Fruit fly (Drosophila melanogaster): Measurements from ENCODE around the gene CG9592.

The CG9592 gene

DNA sequence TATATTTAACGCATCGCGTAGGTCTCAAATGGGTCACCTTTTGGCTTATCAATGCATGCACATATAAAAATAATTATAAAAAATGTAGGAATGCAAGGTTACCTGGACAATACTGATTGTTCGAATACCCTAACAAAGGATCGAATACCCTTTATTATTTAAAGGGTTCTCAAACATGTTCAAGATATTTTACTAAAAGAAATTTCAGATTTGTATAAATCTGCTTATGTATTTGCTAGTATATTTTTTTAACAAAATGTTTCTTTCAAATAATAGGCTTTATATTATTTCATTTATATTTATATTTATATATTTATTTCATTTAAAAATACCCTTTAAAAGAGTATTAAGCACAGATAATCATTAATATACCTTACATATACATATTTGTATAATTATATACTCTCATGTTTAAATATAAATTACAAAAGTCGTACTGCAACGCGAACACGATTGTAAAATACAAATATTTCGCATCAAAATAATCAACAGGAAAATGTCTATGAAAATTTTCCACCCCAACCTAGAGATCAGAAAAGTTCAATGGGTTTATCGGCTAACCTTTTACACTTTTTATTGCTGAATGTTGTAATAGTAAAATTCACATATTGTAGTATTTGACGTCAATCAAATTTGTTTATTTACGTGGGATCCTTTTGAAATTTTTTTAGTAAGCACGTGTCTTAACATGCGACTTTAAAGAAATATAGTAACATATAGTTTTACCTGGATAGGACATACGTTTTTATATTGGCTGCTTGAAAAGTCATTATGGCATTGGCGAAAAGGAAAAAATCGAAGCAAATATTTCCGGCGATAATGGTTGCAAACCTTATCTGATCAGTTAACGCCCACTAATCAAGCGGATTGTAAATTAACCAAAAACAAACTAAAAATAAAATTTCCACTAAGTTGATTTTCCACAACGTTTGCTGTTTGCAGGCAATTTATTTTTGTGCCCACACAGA, 39.4 kb downstream of the CG9592 start:
- no peak for TF ChIP-seq CG17802 (tag; optimal IDR thresholded peaks at IDR 0.05)
- no peak for TF ChIP-seq cg (GFP tag; optimal IDR thresholded peaks at IDR 0.05)
- TF ChIP-seq Oaz (GFP tag; IDR thresholded peaks at IDR 0.05): no peak
- TF ChIP-seq CG12744 (GFP tag; optimal IDR thresholded peaks at IDR 0.05): no peak
- TF ChIP-seq D19A (tag; optimal IDR thresholded peaks at IDR 0.05): peak; percentile 59
- no peak for TF ChIP-seq amos (GFP tag; IDR thresholded peaks at IDR 0.05; ENCODE audit: partially characterized antibody)

DNA sequence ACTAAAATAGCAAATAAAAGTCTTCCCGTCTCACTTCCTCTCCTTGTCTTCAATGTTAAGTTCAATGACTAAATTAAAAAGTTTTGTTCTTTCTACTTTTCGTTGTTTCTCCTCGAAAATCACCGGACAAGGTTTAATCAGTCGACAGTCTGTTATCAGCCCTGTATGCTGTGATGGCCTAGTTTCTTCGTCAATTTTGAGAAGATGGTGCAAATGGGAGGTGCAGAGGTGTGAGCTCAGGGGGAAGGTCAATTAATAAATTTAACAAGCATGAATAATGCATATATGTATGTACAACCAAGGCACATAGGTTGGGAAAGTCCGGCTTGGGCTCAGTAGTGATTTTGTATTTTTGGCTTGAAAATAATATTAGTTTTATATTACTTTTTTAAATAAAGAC, 40.4 kb downstream of the CG9592 start:
- TF ChIP-seq CG16813 (GFP tag; IDR thresholded peaks at IDR 0.05; ENCODE audit: partially characterized antibody) (no peak), aop (GFP tag; IDR thresholded peaks at IDR 0.05) (no peak), shn (GFP tag; optimal IDR thresholded peaks at IDR 0.05) (no peak), Sox100B (GFP tag; optimal IDR thresholded peaks at IDR 0.05) (no peak), Hmr (GFP tag; optimal IDR thresholded peaks at IDR 0.05) (no peak), sens (GFP tag) (peak; percentile 10), eve (GFP tag; optimal IDR thresholded peaks at IDR 0.05) (peak in 1 of 2 experiments; percentile 38), CG7987 (GFP tag; optimal IDR thresholded peaks at IDR 0.05) (peak; percentile 25), ftz-f1 (GFP tag; optimal IDR thresholded peaks at IDR 0.05) (peak; percentile 55), hb (GFP tag; IDR thresholded peaks at IDR 0.05; ENCODE audit: partially characterized antibody) (no peak), CG32772 (GFP tag; IDR thresholded peaks at IDR 0.05) (no peak), onecut (GFP tag; IDR thresholded peaks at IDR 0.05) (no peak), Med (GFP tag) (peak; percentile 29), CG13624 (GFP tag; optimal IDR thresholded peaks at IDR 0.05) (no peak), CG3838 (GFP tag; optimal IDR thresholded peaks at IDR 0.05) (no peak), sug (tag; optimal IDR thresholded peaks at IDR 0.05) (peak; percentile 2), ci (GFP tag; IDR thresholded peaks at IDR 0.05) (0 out of 3 replicates have a peak, but pooled peaks have one; percentile 9), lmd (GFP tag; IDR thresholded peaks at IDR 0.05) (no peak), fd64A (GFP tag; optimal IDR thresholded peaks at IDR 0.05) (no peak), GATAe (GFP tag; conservative IDR thresholded peaks at IDR 0.05) (no peak)

DNA sequence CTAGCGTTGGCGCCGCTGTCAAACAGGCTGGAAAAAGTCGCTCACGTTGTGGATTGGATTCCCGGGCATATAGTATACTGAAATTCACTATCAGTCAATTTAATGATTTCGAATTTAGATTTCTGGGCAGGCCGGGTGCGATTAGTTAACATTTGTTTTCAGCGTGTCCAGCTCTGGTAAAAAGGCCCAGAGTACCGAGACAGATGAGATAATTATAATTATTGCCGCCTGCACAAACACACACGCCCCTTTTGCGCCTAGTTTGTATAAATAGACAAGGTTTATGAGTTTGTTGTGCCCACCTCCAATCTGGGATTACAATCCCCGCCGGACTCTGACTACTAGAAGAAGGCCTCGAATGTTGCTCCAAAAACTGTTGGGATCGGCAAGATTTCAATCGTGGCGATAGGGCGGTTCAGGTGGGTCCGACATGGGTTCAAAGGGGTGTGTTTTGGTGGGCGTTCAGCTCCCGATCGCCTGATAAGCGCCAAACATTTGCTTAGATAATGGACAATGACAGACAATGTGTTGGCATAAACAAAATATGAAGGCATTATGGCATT, 41.4 kb downstream of the CG9592 start:
- TF ChIP-seq pita (GFP tag; optimal IDR thresholded peaks at IDR 0.05) (no peak), sens (GFP tag) (peak; percentile 78), knrl (GFP tag; IDR thresholded peaks at IDR 0.05; ENCODE audit: partially characterized antibody) (no peak), Ets97D (GFP tag; optimal IDR thresholded peaks at IDR 0.05) (no peak), CG5180 (GFP tag; optimal IDR thresholded peaks at IDR 0.05) (no peak), CG7987 (GFP tag; optimal IDR thresholded peaks at IDR 0.05) (peak; percentile 72), CG2678 (tag; optimal IDR thresholded peaks at IDR 0.05) (no peak), wek (GFP tag; optimal IDR thresholded peaks at IDR 0.05) (no peak), ci (GFP tag; IDR thresholded peaks at IDR 0.05) (no peak), CG6683 (GFP tag; optimal IDR thresholded peaks at IDR 0.05) (no peak), CG7271 (tag; optimal IDR thresholded peaks at IDR 0.05) (no peak), CG10267 (tag; optimal IDR thresholded peaks at IDR 0.05) (no peak), sug (tag; optimal IDR thresholded peaks at IDR 0.05) (peak; percentile 90), CG12219 (GFP tag; optimal IDR thresholded peaks at IDR 0.05) (no peak), Bdp1 (GFP tag; optimal IDR thresholded peaks at IDR 0.05) (no peak), klu (GFP tag; IDR thresholded peaks at IDR 0.05) (no peak), CG6689 (GFP tag; IDR thresholded peaks at IDR 0.05) (no peak), Opbp (GFP tag; IDR thresholded peaks at IDR 0.05; ENCODE audit: partially characterized antibody) (no peak), Lpt (GFP tag; optimal IDR thresholded peaks at IDR 0.05) (no peak), pb (GFP tag; optimal IDR thresholded peaks at IDR 0.05) (no peak), bbx (GFP tag; IDR thresholded peaks at IDR 0.05; ENCODE audit: partially characterized antibody) (no peak), cwo (GFP tag; optimal IDR thresholded peaks at IDR 0.05) (peak; percentile 45), lola (GFP tag; optimal IDR thresholded peaks at IDR 0.05) (no peak)

Data from whole organism, embryonic.